Fruit fly (Drosophila melanogaster): ENCODE data around the gene CG13771.

Gene CG13771

dm6 chr2L:6647103-6647711 is 16.2 kb downstream of the CG13771 start (continued):
- TF ChIP-seq jumu (GFP tag; optimal IDR thresholded peaks at IDR 0.05) (peak; percentile 96), tin (GFP tag; optimal IDR thresholded peaks at IDR 0.05) (peak; percentile 99), CG13624 (GFP tag; optimal IDR thresholded peaks at IDR 0.05) (peak; percentile 98), CG3838 (GFP tag; optimal IDR thresholded peaks at IDR 0.05) (peak; percentile 97), CG31365 (tag; optimal IDR thresholded peaks at IDR 0.05) (peak; percentile 91), CG17829 (tag; optimal IDR thresholded peaks at IDR 0.05) (peak; percentile 99), tna (GFP tag; IDR thresholded peaks at IDR 0.05; ENCODE audit: partially characterized antibody) (0 out of 2 replicates have a peak, but pooled peaks have one; percentile 24), CG14014 (GFP tag; IDR thresholded peaks at IDR 0.05) (peak; percentile 98), vnd (GFP tag; IDR thresholded peaks at IDR 0.05; ENCODE audit: partially characterized antibody) (0 out of 3 replicates have a peak, but pooled peaks have one; percentile 36), NC2α (GFP tag; optimal IDR thresholded peaks at IDR 0.05) (peak; percentile 98), hbn (GFP tag; IDR thresholded peaks at IDR 0.05; ENCODE audit: partially characterized antibody) (0 out of 2 replicates have a peak, but pooled peaks have one; percentile 17), CG9817 (tag; optimal IDR thresholded peaks at IDR 0.05) (peak; percentile 95), Hr51 (GFP tag; optimal IDR thresholded peaks at IDR 0.05) (peak; percentile 98 to 99), tgo (GFP tag; IDR thresholded peaks at IDR 0.05) (peak; percentile 98), CG15011 (GFP tag; optimal IDR thresholded peaks at IDR 0.05) (peak; percentile 96), pita (GFP tag; optimal IDR thresholded peaks at IDR 0.05) (no peak), Sry-β (GFP tag; optimal IDR thresholded peaks at IDR 0.05) (peak; percentile 75), nom (GFP tag; optimal IDR thresholded peaks at IDR 0.05) (peak; percentile 84), CG13287 (GFP tag; IDR thresholded peaks at IDR 0.05; ENCODE audit: partially characterized antibody) (peak; percentile 61), CG3163 (GFP tag; optimal IDR thresholded peaks at IDR 0.05) (peak; percentile 94), so (GFP tag; IDR thresholded peaks at IDR 0.05) (peak; percentile 97), CG34422 (GFP tag; IDR thresholded peaks at IDR 0.05) (peak; percentile 98), pho (GFP tag; optimal IDR thresholded peaks at IDR 0.05) (peak; percentile 97), CG6689 (GFP tag; IDR thresholded peaks at IDR 0.05) (peak; percentile 98), HLH4C (GFP tag; IDR thresholded peaks at IDR 0.05; ENCODE audit: partially characterized antibody) (peak; percentile 60; the same call in 2 of the 3 replicates), gcm2 (GFP tag; optimal IDR thresholded peaks at IDR 0.05) (peak; percentile 97), mam (GFP tag; optimal IDR thresholded peaks at IDR 0.05) (peak; percentile 98), H15 (GFP tag; IDR thresholded peaks at IDR 0.05) (peak; percentile 97), Hand (GFP tag; optimal IDR thresholded peaks at IDR 0.05) (peak; percentile 95), Hmr (GFP tag; optimal IDR thresholded peaks at IDR 0.05) (peak; percentile 98), CG4617 (GFP tag; optimal IDR thresholded peaks at IDR 0.05; ENCODE audit: borderline replicate concordance) (peak; percentile 97), CG14050 (GFP tag; IDR thresholded peaks at IDR 0.05) (peak; percentile 97), Scr (GFP tag; IDR thresholded peaks at IDR 0.05; ENCODE audit: partially characterized antibody) (peak; percentile 46; the same call in 1 of the 2 replicates), CG17385 (GFP tag; optimal IDR thresholded peaks at IDR 0.05) (peak; percentile 96), Lim3 (GFP tag; IDR thresholded peaks at IDR 0.05) (peak; percentile 91), CG15696 (tag; optimal IDR thresholded peaks at IDR 0.05) (peak; percentile 95), CG32767 (GFP tag; IDR thresholded peaks at IDR 0.05) (peak; percentile 98), CG14441 (GFP tag; IDR thresholded peaks at IDR 0.05) (peak; percentile 98), org-1 (GFP tag; optimal IDR thresholded peaks at IDR 0.05) (peak; percentile 98), lmd (GFP tag; IDR thresholded peaks at IDR 0.05) (peak; percentile 97), Neu2 (GFP tag; optimal IDR thresholded peaks at IDR 0.05; ENCODE audit: borderline replicate concordance) (peak; percentile 94), Ssrp (tag; optimal IDR thresholded peaks at IDR 0.05) (peak; percentile 99), stc (GFP tag; IDR thresholded peaks at IDR 0.05) (peak; percentile 98), ranshi (GFP tag; IDR thresholded peaks at IDR 0.05) (peak; percentile 98), D19A (tag; optimal IDR thresholded peaks at IDR 0.05) (peak; percentile 97), her (GFP tag; optimal IDR thresholded peaks at IDR 0.05) (peak; percentile 97), CG9609 (GFP tag; optimal IDR thresholded peaks at IDR 0.05) (peak; percentile 98), CkIIα-i1 (GFP tag; IDR thresholded peaks at IDR 0.05) (peak; percentile 86), bcd (GFP tag; optimal IDR thresholded peaks at IDR 0.05) (peak; percentile 98)
